Fruit fly (Drosophila melanogaster) S2 (cell line): ENCODE data around the gene Cpr65Eb.

Experiments
- CG8478 ChIP-seq: fragments of >200 bp; optimal IDR thresholded peaks from 2 replicates; lab custom pipeline; 2018
- CTCF ChIP-seq, 2 experiments: fragments of >200 bp; optimal IDR thresholded peaks; 2 replicates each; lab custom pipeline; 2018

- TF ChIP-seq CTCF (optimal IDR thresholded peaks at IDR 0.05; lab: Kevin White, UChicago) (no peak), CG8478 (lab: Kevin White, UChicago) (no peak)
Measured at dm6 chr3L:7088687-7089086, at the start of gene Cpr65Eb.
